Worm (Caenorhabditis elegans) whole organism, late embryonic: ENCODE measurements around the gene srsx-3.

Experiments used
- C38D4.7 ChIP-seq: fragments of 200-800 bp; sonication (Bioruptor generic); optimal IDR thresholded peaks from 2 replicates; lab custom pipeline; 2018; ENCODE audit warnings: mild to moderate bottlenecking, missing genetic modification characterization, moderate library complexity, missing compliant biosample characterization
- K02D7.2 ChIP-seq: sonication (generic microtip); optimal IDR thresholded peaks from 2 replicates; lab custom pipeline; 2017; ENCODE audit warnings: mild to moderate bottlenecking, missing genetic modification characterization, missing compliant biosample characterization
- K09A11.1 ChIP-seq: sonication (generic microtip); optimal IDR thresholded peaks from 2 replicates; lab custom pipeline; 2017; ENCODE audit warnings: antibody characterized with exemption, mild to moderate bottlenecking, missing genetic modification characterization, missing compliant biosample characterization; ENCODE audit not compliant: insufficient read depth
- ama-1 ChIP-seq: fragments of 150-350 bp; optimal IDR thresholded peaks from 2 replicates; lab custom pipeline; 2014
- ceh-18 ChIP-seq: sonication (generic microtip); optimal IDR thresholded peaks from 2 replicates; lab custom pipeline; 2016; ENCODE audit warnings: missing genetic modification characterization, missing compliant biosample characterization
- ceh-19 ChIP-seq: fragments of 200-800 bp; sonication (Bioruptor generic); optimal IDR thresholded peaks from 2 replicates; lab custom pipeline; 2018; ENCODE audit warnings: mild to moderate bottlenecking, missing genetic modification characterization, missing compliant biosample characterization
- ceh-2 ChIP-seq: sonication (generic microtip); optimal IDR thresholded peaks from 2 replicates; lab custom pipeline; 2016; ENCODE audit warnings: missing genotype, missing genetic modification characterization, missing compliant biosample characterization
- ceh-22 ChIP-seq: sonication (generic microtip); optimal IDR thresholded peaks from 2 replicates; lab custom pipeline; 2017; ENCODE audit warnings: missing biosample characterization, missing genetic modification characterization
- ceh-24 ChIP-seq: sonication (generic microtip); optimal IDR thresholded peaks from 2 replicates; lab custom pipeline; 2016; ENCODE audit warnings: mild to moderate bottlenecking, missing genetic modification characterization, missing compliant biosample characterization
- ceh-30 ChIP-seq: fragments of 150-350 bp; optimal IDR thresholded peaks from 2 replicates; lab custom pipeline; 2014; ENCODE audit warnings: missing biosample characterization, missing genetic modification characterization
- ceh-34 ChIP-seq: sonication (generic microtip); optimal IDR thresholded peaks from 2 replicates; lab custom pipeline; 2016; ENCODE audit warnings: mild to moderate bottlenecking, missing genetic modification characterization, missing compliant biosample characterization
- ceh-48 ChIP-seq: sonication (generic microtip); optimal IDR thresholded peaks from 2 replicates; lab custom pipeline; 2016; ENCODE audit warnings: missing genetic modification characterization, inconsistent platforms, missing compliant biosample characterization
- ceh-9 ChIP-seq: sonication (generic microtip); optimal IDR thresholded peaks from 2 replicates; lab custom pipeline; 2016; ENCODE audit warnings: mild to moderate bottlenecking, missing genetic modification characterization, inconsistent platforms, missing compliant biosample characterization
- dmd-4 ChIP-seq: sonication (generic microtip); optimal IDR thresholded peaks from 2 replicates; lab custom pipeline; 2016; ENCODE audit warnings: borderline replicate concordance, missing genetic modification characterization, missing compliant biosample characterization
- dve-1 ChIP-seq: sonication (generic microtip); optimal IDR thresholded peaks from 2 replicates; lab custom pipeline; 2017; ENCODE audit warnings: antibody characterized with exemption, mild to moderate bottlenecking, missing genetic modification characterization, missing compliant biosample characterization
- elt-2 ChIP-seq: sonication (generic microtip); optimal IDR thresholded peaks from 2 replicates; lab custom pipeline; 2016; ENCODE audit warnings: missing genetic modification reagents, missing genetic modification characterization, missing compliant biosample characterization
- elt-4 ChIP-seq: sonication (generic microtip); optimal IDR thresholded peaks from 2 replicates; lab custom pipeline; 2016; ENCODE audit warnings: missing genetic modification characterization, missing compliant biosample characterization
- eyg-1 ChIP-seq: sonication (generic microtip); optimal IDR thresholded peaks from 2 replicates; lab custom pipeline; 2016; ENCODE audit warnings: missing genotype, missing genetic modification characterization, missing compliant biosample characterization
- fax-1 ChIP-seq: sonication (generic microtip); optimal IDR thresholded peaks from 2 replicates; lab custom pipeline; 2016; ENCODE audit warnings: missing genotype, missing genetic modification characterization, missing compliant biosample characterization
- hlh-15 ChIP-seq: sonication (generic microtip); optimal IDR thresholded peaks from 2 replicates; lab custom pipeline; 2016; ENCODE audit warnings: missing genetic modification characterization, missing compliant biosample characterization
- hlh-6 ChIP-seq: sonication (generic microtip); optimal IDR thresholded peaks from 2 replicates; lab custom pipeline; 2016; ENCODE audit warnings: missing genotype, missing genetic modification characterization, missing compliant biosample characterization
- lim-6 ChIP-seq: sonication (generic microtip); optimal IDR thresholded peaks from 2 replicates; lab custom pipeline; 2016; ENCODE audit warnings: missing genetic modification characterization, missing compliant biosample characterization
- mec-3 ChIP-seq: sonication (generic microtip); optimal IDR thresholded peaks from 2 replicates; lab custom pipeline; 2016; ENCODE audit warnings: borderline replicate concordance, missing genetic modification characterization, missing compliant biosample characterization
- nhr-11 ChIP-seq: fragments of 150-350 bp; optimal IDR thresholded peaks from 2 replicates; lab custom pipeline; 2014; ENCODE audit warnings: missing biosample characterization, missing genetic modification characterization
- nhr-232 ChIP-seq: sonication (generic microtip); optimal IDR thresholded peaks from 2 replicates; lab custom pipeline; 2016; ENCODE audit warnings: missing genetic modification characterization, missing compliant biosample characterization
- odd-2 ChIP-seq: sonication (generic microtip); optimal IDR thresholded peaks from 2 replicates; lab custom pipeline; 2017; ENCODE audit warnings: antibody characterized with exemption, mild to moderate bottlenecking, missing genetic modification characterization, missing compliant biosample characterization
- pax-1 ChIP-seq: fragments of 150-350 bp; optimal IDR thresholded peaks from 2 replicates; lab custom pipeline; 2014; ENCODE audit warnings: missing biosample characterization, missing genetic modification characterization
- pha-4 ChIP-seq: fragments of 150-350 bp; optimal IDR thresholded peaks from 2 replicates; lab custom pipeline; 2018; ENCODE audit warnings: missing biosample characterization, missing genetic modification reagents, missing genetic modification characterization
- pros-1 ChIP-seq: fragments of 150-350 bp; optimal IDR thresholded peaks from 2 replicates; lab custom pipeline; 2014; ENCODE audit warnings: missing biosample characterization, missing genetic modification reagents, missing genetic modification characterization
- ref-2 ChIP-seq: sonication (generic microtip); optimal IDR thresholded peaks from 2 replicates; lab custom pipeline; 2016; ENCODE audit warnings: missing genetic modification characterization, missing compliant biosample characterization
- sox-2 ChIP-seq: fragments of 200-800 bp; sonication (Bioruptor generic); IDR thresholded peaks from 2 replicates; pipeline ENCODE4 v1.3.6; 2022; ENCODE audit warnings: missing genetic modification reagents, missing genetic modification characterization, missing compliant biosample characterization
- sox-4 ChIP-seq: sonication (generic microtip); optimal IDR thresholded peaks from 2 replicates; lab custom pipeline; 2017; ENCODE audit warnings: mild to moderate bottlenecking, missing genetic modification characterization, inconsistent platforms, missing compliant biosample characterization
- syd-9 ChIP-seq: sonication (generic microtip); optimal IDR thresholded peaks from 2 replicates; lab custom pipeline; 2016; ENCODE audit warnings: mild to moderate bottlenecking, missing genetic modification characterization, moderate library complexity, missing compliant biosample characterization
- unc-3 ChIP-seq, 2 experiments: fragments of 200-800 bp in 1 of 2; sonication (Bioruptor generic) in 1 of 2; sonication (generic microtip) in 1 of 2; conservative IDR thresholded peaks in 1 of 2; optimal IDR thresholded peaks in 1 of 2; 2 replicates each; pipeline versions ENCODE4 v1.3.6 to Lab custom; 2016 to 2022; ENCODE audit warnings: missing compliant biosample characterization in 2 of 2, missing genetic modification characterization in 2 of 2, missing genetic modification reagents in 1 of 2

srsx-3 gene

DNA sequence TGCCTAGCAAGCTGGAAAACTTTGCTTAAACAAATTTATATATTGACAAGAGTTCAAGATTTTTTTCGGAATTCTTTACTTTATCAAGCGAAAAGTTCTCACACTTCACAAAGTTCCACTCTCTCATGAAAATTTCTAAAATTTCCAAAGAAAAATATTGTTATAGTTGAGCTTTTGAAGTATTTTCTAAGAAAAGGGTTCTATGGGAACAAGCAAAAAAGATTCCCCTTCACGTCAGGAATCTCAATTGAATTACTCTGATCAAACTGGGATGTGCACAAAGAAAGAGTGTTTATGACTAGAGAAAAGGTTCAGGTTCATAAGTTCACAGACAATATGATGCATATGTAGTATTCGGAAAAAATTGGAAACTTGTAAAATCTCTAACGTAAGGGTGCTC, 32.7 kb downstream of the srsx-3 start:
- TF ChIP-seq lim-6 (tag; lab: Kevin White, UChicago) (no peak), fax-1 (tag; lab: Kevin White, UChicago) (no peak), dmd-4 (tag; lab: Kevin White, UChicago) (no peak), syd-9 (tag; lab: Kevin White, UChicago) (no peak), sox-4 (tag; lab: Kevin White, UChicago) (no peak), ceh-9 (tag; lab: Kevin White, UChicago) (no peak), pros-1 (tag; lab: Kevin White, UChicago) (no peak), K09A11.1 (tag; lab: Kevin White, UChicago) (no peak)

DNA sequence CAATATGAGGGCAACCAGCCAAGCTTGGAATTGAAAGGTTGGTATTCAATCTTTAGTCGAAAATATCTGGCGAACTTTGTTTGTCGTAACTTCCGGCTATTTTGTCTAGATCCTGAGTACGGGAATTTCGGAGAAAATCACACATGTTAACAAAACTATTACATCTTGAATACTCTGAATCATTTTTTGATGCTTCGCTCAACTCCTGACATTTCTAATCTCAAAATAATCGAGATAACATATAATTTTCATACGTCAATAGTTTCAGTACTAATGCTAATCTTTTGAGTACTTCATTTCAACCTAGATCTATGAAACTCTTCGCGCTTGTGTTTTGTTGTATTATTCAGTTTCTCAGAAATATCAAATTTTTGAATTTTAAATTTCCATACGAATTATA, 35.8 kb downstream of the srsx-3 start:
- TF ChIP-seq mec-3 (tag; lab: Kevin White, UChicago), result no peak
- TF ChIP-seq ref-2 (tag; lab: Kevin White, UChicago), result no peak
- no peak for TF ChIP-seq elt-4 (tag; lab: Kevin White, UChicago)
- no peak for TF ChIP-seq pha-4
- TF ChIP-seq hlh-6 (tag; lab: Kevin White, UChicago), result no peak
- no peak for TF ChIP-seq odd-2 (tag; lab: Kevin White, UChicago)
- TF ChIP-seq C38D4.7 (GFP tag; lab: Kevin White, UChicago), result no peak
- TF ChIP-seq ceh-22 (tag; lab: Kevin White, UChicago), result no peak

- no peak for TF ChIP-seq dve-1
- TF ChIP-seq pha-4, result no peak
- TF ChIP-seq ceh-22 (tag; lab: Kevin White, UChicago), result no peak
- no peak for TF ChIP-seq ceh-48
- TF ChIP-seq ama-1 (lab: Kevin White, UChicago), result no peak
- no peak for TF ChIP-seq ceh-34
- TF ChIP-seq ceh-2 (tag; lab: Kevin White, UChicago), result no peak
- TF ChIP-seq ceh-18, result no peak
- no peak for TF ChIP-seq nhr-232 (tag; lab: Kevin White, UChicago)
- no peak for TF ChIP-seq ceh-30
- TF ChIP-seq K02D7.2 (tag; lab: Kevin White, UChicago), result no peak
- no peak for TF ChIP-seq unc-3 (GFP tag; conservative IDR thresholded peaks at IDR 0.05; lab: Robert Waterston, UW)
- no peak for TF ChIP-seq unc-3 (tag; optimal IDR thresholded peaks at IDR 0.05; lab: Kevin White, UChicago)
- TF ChIP-seq ceh-24 (tag; lab: Kevin White, UChicago), result no peak
Observed at ce11 chrV:7899761-7900160, 37.3 kb downstream of the srsx-3 start, which contains the start of gene F40A3.7. Gene F40A3.7, minus strand, starts transcription at chrV:7899861.

ce11 chrV:7893812-7894381, 43.2 kb downstream of the srsx-3 start, which contains the start of gene F40A3.6:
Gene F40A3.6, minus strand, starts transcription at chrV:7893862.
- TF ChIP-seq ceh-19 (GFP tag; lab: Kevin White, UChicago) (no peak), ref-2 (tag; lab: Kevin White, UChicago) (no peak), hlh-15 (tag; lab: Kevin White, UChicago) (no peak), elt-2 (no peak), sox-2 (GFP tag; lab: Robert Waterston, UW) (no peak), dmd-4 (tag; lab: Kevin White, UChicago) (no peak), eyg-1 (tag; lab: Kevin White, UChicago) (no peak), pax-1 (no peak), ceh-30 (no peak)

DNA sequence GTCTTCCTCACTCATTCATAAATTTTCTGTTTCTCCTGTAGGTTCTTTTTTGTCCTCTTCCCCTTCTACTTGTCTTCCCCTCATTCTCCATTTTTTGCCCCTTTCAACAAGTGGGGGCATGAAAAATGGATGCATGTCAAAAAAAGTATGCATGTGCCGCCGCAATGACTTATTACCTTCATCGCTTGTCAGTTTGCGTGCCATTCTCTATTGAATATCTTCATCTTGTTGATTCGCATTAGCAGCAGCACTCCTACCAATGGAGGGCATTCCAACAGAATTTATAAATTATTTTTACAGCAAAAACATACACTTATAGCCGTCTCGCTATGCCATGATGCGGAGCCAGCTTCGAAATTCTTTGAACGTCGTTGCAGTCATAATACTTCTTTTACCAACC, 45.8 kb downstream of the srsx-3 start, which contains the start of gene F40A3.1:
TSS of gene F40A3.1 (plus strand) at position 301 of the 400 bp plus-strand sequence.
- TF ChIP-seq nhr-11 (tag; lab: Kevin White, UChicago), result no peak
